Fruit fly (Drosophila melanogaster) whole organism, larva: ENCODE data around the gene plx.

Source experiments
- noc ChIP-seq: fragments of 200-800 bp; sonication (Bioruptor generic); optimal IDR thresholded peaks from 3 replicates; lab custom pipeline; 2019; ENCODE audit warnings: missing biosample characterization, mild to moderate bottlenecking, missing genetic modification characterization, moderate library complexity

plx gene

DNA sequence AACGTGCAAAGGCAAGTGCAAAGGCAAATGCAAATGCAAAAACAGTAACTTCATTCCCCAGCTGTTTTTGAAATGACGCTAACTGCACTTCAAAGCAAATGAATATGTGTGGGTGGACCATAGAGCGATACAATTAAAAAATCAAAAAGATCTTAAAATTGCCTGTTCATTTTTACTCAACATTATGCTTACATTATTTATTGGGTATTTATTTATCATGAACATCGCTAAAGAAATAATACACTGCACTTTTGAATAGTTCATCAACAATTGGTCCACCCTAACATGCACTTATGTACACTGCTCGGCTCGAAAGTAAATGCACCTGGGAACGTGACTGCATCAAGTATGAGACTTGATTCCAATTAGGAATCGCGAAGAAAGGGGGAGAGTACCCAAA is 8.8 kb downstream of the plx start:
- no peak for TF ChIP-seq noc (tag; lab: Kevin White, UChicago)

DNA sequence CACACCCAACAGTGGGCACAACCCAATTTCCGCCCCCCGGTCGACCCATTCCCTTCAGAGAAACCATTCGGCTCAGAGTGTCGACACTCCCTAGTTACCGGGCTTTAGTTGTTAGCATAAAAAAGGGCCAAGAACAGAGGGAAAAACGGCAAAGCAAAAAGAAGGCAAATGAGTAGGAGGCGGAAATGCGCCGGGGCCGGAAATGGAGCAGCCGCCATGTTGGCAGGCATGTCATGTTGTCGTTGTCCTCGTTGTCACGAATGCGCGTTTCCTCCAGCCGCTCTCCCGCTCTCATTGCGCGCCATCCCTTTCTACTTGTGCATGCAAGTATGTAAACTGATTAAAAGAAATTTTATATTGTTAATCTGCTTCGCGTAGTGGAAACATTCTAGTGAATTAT is 10.7 kb downstream of the plx start:
- TF ChIP-seq noc (tag; lab: Kevin White, UChicago): no peak

DNA sequence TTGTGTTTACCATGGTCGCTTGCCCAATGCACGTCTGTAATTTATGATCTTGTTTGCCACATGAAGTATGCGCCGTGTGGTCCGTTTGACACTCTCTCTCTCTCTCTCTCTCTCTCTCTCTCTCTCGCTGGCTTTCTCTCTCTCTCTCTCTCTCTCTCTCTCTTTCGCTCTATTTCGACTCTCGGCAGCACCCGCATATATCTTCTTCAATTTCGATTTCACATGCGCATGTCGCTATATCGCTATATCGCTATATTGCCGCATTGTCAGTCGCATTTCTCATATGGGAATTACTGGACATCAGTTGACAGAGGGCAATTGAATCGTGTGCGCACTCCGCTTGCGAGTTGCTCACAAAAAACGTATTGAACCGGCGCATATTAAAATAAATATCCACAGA is 15.4 kb downstream of the plx start:
- TF ChIP-seq noc (tag; lab: Kevin White, UChicago): no peak

DNA sequence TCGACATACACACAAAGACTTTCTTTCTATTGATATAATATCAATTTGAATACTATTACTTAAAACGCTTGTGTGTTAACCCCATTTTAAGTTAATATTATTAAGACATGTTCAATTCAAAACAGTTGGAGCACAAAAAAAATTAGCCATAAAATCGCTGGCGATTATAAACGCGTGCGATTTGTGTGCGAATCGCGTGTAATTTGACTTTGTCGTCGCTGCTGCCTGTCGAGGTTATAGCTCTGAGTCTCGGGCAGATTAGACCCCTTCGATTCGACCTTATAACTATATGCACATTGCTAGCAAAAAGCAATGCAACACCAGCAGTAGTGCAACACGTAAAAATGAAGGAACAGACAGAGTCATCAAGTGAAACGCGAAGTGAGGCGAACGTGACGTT is 19.3 kb downstream of the plx start:
- TF ChIP-seq noc (tag; lab: Kevin White, UChicago): no peak

DNA sequence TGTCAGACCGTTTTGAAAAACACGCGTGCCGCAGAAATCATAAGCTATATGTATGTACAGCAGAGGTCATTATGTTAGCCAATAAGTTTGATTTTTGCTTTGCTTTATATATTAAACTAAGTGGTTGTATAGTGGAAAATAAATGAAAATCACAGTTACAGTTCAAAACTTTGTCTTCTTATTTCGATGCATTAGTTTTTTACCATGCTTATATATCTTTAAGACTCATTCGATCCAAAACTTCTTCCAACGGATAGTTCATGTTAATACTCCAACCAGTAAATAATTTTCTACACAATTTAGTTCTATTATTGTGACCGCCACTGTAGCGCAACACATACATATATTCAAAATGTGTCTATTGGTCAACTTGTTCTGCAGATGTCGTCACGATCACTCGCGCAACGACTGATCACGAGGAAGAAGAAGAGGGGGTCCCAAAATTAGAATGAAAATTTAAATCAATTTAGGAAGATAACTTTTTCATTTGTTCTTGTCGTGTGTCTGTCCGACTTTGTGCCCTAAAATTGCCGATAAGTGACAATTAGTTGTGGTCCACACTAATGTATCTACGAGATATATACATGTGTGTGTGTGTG is 19.9 kb downstream of the plx start:
- peak; percentile 88 for TF ChIP-seq noc (tag; lab: Kevin White, UChicago)

DNA sequence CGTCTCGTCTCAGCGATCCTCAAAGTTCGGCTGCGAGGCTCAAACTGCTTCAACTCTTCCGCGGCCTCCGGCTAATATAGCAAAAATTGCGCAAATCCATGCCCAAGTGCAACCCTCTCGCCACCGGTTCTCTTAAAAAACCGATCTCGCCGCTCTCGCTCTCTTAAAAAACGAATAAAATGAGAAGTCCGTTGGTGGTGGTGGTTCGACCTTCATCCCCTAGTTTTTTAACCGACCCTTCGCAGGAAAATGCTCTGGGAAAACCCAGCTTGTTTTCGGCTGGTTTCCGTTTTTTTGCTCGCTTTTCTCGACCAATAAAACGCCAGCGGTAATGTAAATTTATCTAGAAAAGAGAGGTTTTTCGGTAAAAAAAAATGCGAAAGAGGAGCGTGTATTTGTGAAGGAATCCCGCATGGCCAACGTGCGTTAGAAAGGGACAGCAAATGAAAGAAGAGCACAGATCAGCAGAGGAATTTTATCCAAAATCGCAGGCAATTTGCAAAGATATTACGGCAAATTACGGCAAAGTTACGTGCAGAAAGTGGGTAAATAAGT is 31.2 kb downstream of the plx start, which contains the start of gene cas:
TSS of gene cas (minus strand) at position 51 of the 555 bp plus-strand sequence.
- TF ChIP-seq noc (tag; lab: Kevin White, UChicago): no peak

DNA sequence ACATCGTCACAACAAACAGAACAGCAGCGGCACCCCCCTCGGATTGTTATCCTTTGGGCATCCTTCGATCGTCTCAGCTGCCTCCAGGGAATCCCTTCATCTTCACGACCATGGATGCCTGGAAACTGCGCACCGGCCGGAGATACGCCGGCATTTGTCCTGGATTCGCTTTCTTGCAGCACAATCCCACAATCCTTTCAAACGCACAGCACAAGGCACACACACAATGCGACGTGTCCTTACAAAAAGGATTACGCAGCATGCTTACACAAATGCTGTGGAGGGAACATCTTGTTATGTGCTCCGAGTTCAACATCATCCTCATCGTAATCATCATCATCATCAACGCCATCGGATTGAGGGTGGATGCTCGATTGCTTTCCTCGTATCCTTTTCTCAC is 37.5 kb downstream of the plx start:
- no peak for TF ChIP-seq noc (tag; lab: Kevin White, UChicago)

DNA sequence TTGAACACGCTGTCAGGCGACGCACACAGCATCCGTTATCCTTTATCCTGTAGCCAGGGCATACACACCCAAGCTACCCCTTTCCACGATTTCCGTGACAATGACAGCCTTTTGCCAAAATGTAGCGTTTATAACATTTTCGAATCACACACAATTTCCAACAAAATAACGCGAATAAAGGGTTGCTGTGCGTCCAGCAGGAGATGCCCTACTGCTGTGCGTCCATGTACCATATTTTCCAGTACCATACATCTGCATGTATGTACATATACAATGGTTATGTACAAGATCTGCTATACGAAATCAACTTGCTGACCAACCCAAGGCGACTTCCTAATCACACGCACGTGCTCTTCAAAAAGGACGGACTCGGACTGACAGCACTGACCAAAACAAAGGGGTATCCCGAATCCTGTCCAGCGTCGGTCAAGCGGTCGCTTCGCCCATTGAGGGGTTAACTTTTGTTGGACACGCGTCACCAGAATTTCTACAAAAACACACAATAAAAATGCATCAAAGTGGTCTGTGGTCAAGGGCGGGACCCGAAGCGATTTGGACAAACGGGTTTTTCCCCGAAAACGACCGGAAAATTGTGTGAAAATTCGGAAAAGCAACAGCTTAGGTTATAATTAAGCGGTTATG is 42.2 kb downstream of the plx start:
- TF ChIP-seq noc (tag; lab: Kevin White, UChicago): no peak

DNA sequence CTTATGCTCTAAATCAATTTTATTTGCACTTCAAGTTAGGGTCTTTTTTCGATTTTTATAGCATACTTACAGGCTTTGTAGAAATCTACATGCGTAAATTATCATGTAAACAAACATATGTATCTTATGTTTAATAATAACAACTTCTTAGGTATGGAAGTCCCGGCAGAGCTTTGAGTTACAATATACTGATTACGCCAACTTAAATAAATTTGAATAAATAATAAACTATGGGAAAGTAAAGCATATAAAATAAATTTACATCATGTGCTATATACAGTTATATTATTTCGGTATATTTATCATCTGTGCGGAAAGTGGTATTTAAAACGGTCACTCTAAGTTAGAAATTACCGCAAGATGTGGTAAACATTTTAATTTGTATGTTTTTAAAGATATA is 47.5 kb downstream of the plx start, which contains the start of gene CG1239:
TSS of gene CG1239 (plus strand) at position 333 of the 400 bp plus-strand sequence.
- TF ChIP-seq noc (tag; lab: Kevin White, UChicago): no peak

DNA sequence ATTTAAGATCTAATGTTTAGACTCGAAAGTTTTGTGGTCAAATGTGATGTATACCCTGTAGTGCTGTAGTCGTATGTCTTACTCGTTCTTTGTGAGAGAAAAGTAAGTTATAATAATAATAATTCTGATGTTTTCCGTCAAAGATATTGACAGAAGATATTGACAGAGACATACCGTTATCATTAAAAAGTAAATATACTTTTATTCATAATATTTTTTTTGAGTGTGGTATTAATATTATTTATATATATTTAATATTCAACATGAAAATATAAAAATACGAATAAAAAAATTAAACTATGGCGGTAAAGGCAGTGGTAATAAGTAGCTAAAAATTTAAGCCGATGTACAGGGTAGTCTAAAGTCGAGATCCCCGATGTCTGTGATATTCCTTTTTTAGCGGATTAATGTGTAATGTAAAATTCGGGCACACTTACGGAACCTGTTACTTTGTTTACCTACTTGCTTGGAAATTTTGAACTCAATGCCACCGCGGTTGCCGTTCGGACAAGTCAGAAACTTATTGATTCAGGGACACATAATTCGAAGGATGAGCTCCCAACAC is 50.7 kb downstream of the plx start, which contains the start of the genes CG2100 and CG1236:
TSS of gene CG2100 (minus strand) at position 51 of the 565 bp plus-strand sequence.
TSS of gene CG1236 (plus strand) at position 444 of the 565 bp plus-strand sequence.
- peak; percentile 87 for TF ChIP-seq noc (tag; lab: Kevin White, UChicago)

DNA sequence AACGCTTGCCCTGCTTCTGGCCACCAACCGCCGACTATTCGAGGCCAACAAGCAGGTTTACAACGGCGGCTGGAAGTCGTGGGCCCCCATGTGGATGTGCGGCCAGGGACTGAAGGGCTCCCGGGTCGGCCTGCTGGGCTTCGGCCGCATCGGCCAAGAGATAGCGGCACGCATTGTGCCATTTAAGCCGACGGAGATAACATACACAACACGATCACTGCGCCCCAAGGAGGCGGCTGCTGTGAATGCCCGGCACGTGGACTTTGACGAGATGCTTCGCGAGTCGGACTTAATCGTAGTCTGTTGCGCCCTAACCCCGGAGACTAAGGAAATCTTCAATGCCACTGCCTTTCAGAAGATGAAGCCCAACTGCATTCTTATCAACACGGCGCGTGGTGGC is 51.6 kb downstream of the plx start:
- TF ChIP-seq noc (tag; lab: Kevin White, UChicago): no peak

DNA sequence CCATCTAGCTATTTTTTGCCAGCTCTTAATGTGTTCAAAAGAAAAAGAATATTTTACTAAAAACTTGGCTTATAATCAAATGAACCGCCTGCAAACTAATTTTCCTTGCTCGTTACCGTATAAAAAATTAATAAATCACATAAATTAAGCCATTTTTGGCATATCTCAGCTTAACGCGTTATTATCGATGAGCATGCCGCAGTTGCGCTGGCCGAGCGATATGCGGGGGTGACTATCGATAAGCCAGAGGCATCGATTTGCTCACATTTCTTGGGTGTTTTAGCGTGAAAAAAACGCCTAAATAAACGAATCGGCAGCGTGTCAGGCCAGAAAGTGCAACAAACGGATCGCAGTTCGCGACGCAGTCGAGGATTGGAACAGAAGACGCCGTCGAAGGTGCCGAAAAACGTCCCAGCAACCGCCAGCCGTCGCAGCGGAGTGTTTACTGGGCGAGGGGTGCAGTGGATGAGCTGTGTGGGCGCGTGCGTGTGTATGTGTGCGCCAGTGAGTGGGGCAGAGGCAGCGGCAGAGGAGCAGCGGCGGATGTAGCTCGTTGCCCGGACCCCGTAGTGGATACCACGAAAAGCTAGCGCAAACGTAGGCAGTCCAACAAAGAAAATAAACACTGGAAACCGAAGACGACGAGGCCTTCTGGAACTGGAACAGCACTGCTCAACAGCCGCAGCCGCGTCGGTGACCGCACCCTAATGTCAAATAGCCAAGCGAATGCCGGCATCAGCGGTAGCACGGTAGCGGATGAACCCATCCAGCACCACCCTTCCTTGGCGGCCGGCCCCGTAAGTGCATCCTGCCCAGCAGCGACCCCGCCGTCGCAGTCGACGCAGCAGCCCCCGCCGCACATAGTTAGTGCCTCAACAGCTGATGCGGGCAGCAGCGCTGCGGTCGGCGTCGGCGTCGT is 56.9 kb downstream of the plx start, which contains the start of the genes Sym and Madm:
TSS of gene Sym (minus strand) at position 199 of the 919 bp plus-strand sequence.
TSS of gene Madm (plus strand) at position 233 of the 919 bp plus-strand sequence.
- TF ChIP-seq noc (tag; lab: Kevin White, UChicago): peak; percentile 40

DNA sequence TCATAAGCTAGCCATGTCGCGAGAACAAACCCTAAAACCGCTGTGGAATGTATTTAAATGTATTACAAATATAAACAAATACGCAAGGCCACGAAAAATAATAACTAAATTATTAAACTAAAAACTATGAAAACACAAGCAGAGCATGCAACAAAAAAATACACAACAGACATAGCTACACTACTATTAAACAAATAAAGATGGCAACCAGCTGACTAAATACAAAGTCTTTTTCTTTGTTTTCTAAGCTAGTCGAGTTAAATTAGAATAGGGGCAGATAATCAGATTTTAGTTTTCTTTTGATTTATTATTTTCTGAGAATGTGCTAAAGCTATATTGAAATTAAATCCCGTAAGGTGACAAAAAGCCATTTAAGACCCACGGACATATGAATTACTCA is 61.0 kb downstream of the plx start:
- TF ChIP-seq noc (tag; lab: Kevin White, UChicago): no peak

DNA sequence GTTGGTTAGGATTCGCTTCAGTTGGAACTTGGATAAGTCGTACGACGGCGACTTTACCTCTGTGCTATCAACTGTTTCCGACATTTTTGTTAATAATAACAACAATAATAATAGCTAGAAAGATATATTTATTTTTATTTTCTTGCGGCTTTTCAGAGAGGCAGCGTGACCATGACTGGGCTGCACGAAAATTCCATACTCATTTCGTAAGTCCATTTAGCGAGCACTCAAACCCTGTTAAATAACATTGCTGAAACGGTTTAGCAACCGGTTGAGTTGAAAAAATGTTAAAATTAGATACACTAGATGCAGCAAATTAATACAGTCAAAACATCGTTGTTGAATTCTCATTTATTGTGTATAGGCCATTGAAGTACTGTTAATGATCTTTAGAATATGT is 68.9 kb downstream of the plx start, which contains the start of gene Dcps:
TSS of gene Dcps (minus strand) at position 181 of the 400 bp plus-strand sequence.
- no peak for TF ChIP-seq noc (tag; lab: Kevin White, UChicago)

DNA sequence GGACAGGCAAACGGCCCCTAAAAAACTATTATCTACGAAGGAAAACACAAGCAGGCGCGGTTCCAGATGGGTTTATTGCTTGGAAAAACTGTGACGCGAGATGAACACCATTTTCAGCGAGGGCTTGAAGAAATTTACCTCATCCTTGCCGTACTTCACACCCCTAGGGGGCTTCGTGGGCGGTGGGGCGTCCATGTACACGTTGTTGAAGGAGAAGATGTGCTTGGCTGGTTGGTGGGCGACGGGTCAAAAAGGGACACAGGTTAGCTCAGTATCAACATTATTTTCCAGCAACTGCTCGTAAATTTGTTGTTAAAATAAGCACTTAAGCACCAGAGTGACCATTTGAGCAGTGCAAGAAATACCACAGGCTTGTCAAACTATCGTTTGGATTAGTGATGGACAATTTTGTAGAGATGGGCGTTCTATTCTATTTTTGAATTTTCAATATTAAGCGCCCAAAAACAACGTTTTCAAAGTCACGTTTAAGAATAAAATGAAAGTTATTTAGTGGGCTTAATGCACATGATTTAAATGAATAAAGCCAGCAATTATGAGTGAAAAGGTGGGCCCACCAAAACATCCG is 73.1 kb downstream of the plx start, which contains the start of gene Sec8:
TSS of gene Sec8 (minus strand) at position 374 of the 586 bp plus-strand sequence.
- no peak for TF ChIP-seq noc (tag; lab: Kevin White, UChicago)
